Fruit fly (Drosophila melanogaster): ENCODE data around the gene Irp-1A.
A peak's percentile ranks its signal among the peaks of the same experiment; 100 is the strongest.

Gene Irp-1A

dm6 chr3R:22740930-22741329 lies 16.5 kb upstream of the Irp-1A start, which contains the start of the genes Dcr-1 and CG6985 (continued):
- TF ChIP-seq vnd (GFP tag; IDR thresholded peaks at IDR 0.05; ENCODE audit: partially characterized antibody) = peak; percentile 29; the same call in 1 of the 3 replicates
- TF ChIP-seq CG9797 (GFP tag; optimal IDR thresholded peaks at IDR 0.05) = peak; percentile 43
- TF ChIP-seq Scr (GFP tag; IDR thresholded peaks at IDR 0.05; ENCODE audit: partially characterized antibody) = peak; percentile 32
- TF ChIP-seq Hand (GFP tag; optimal IDR thresholded peaks at IDR 0.05) = no peak
- TF ChIP-seq Fer3 (tag; optimal IDR thresholded peaks at IDR 0.05) = no peak
- peak; percentile 53 for TF ChIP-seq MESR4 (GFP tag; optimal IDR thresholded peaks at IDR 0.05)
- no peak for TF ChIP-seq CG11723 (GFP tag; optimal IDR thresholded peaks at IDR 0.05)
- TF ChIP-seq Opbp (GFP tag; IDR thresholded peaks at IDR 0.05; ENCODE audit: partially characterized antibody) = 0 out of 3 replicates have a peak, but pooled peaks have one; percentile 24

- no peak for TF ChIP-seq oc (tag; optimal IDR thresholded peaks at IDR 0.05)
Measured at dm6 chr3R:22733751-22734150, 9.4 kb upstream of the Irp-1A start, which contains the start of gene Takl2. TSS of gene Takl2 (minus strand) at chr3R:22733851.

dm6 chr3R:22732995-22733394 lies 8.6 kb upstream of the Irp-1A start:
- TF ChIP-seq Trl (optimal IDR thresholded peaks at IDR 0.05) = peak; percentile 58 to 66
- TF ChIP-seq Trl (GFP tag; optimal IDR thresholded peaks at IDR 0.05) = no peak
- TF ChIP-seq CG12236 (GFP tag; optimal IDR thresholded peaks at IDR 0.05) = no peak
- TF ChIP-seq sd (tag; optimal IDR thresholded peaks at IDR 0.05) = no peak
- TF ChIP-seq tna (GFP tag; IDR thresholded peaks at IDR 0.05; ENCODE audit: partially characterized antibody) = 0 out of 2 replicates have a peak, but pooled peaks have one; percentile 17
- peak; percentile 53 for TF ChIP-seq cg (GFP tag; optimal IDR thresholded peaks at IDR 0.05)
- TF ChIP-seq Usf (GFP tag; optimal IDR thresholded peaks at IDR 0.05) = no peak
- TF ChIP-seq CG2712 (tag; optimal IDR thresholded peaks at IDR 0.05) = no peak

dm6 chr3R:22727857-22728256 lies 3.5 kb upstream of the Irp-1A start:
- TF ChIP-seq Xrp1 (GFP tag; IDR thresholded peaks at IDR 0.05) (peak; percentile 61; the same call in 1 of the 2 replicates), ara (GFP tag; IDR thresholded peaks at IDR 0.05) (peak; percentile 41; the same call in 1 of the 2 replicates), CG1603 (tag; optimal IDR thresholded peaks at IDR 0.05) (peak; percentile 30), D19A (tag; optimal IDR thresholded peaks at IDR 0.05) (peak; percentile 86), CG32772 (GFP tag; IDR thresholded peaks at IDR 0.05) (0 out of 2 replicates have a peak, but pooled peaks have one; percentile 7), lmd (GFP tag; IDR thresholded peaks at IDR 0.05) (peak; percentile 37), klu (GFP tag; IDR thresholded peaks at IDR 0.05) (peak; percentile 42; the same call in 1 of the 2 replicates), Pdp1 (GFP tag; optimal IDR thresholded peaks at IDR 0.05) (peak in 1 of 2 experiments; percentile 9), Rfx (GFP tag; IDR thresholded peaks at IDR 0.05) (peak; percentile 53), Ptx1 (GFP tag; IDR thresholded peaks at IDR 0.05) (peak; percentile 73), CG2120 (GFP tag; optimal IDR thresholded peaks at IDR 0.05) (peak; percentile 27), NFAT (GFP tag; IDR thresholded peaks at IDR 0.05) (0 out of 2 replicates have a peak, but pooled peaks have one; percentile 23), CG10274 (GFP tag; optimal IDR thresholded peaks at IDR 0.05) (no peak), Drgx (GFP tag; IDR thresholded peaks at IDR 0.05) (peak; percentile 74), ssp (GFP tag; IDR thresholded peaks at IDR 0.05) (peak; percentile 28; the same call in 1 of the 2 replicates), CG17359 (tag; optimal IDR thresholded peaks at IDR 0.05) (peak; percentile 13), prd (optimal IDR thresholded peaks at IDR 0.05) (no peak), prd (GFP tag; IDR thresholded peaks at IDR 0.05) (peak; percentile 32; the same call in 1 of the 3 replicates), tgo (GFP tag; IDR thresholded peaks at IDR 0.05) (peak; percentile 46; the same call in 1 of the 3 replicates), stc (GFP tag; IDR thresholded peaks at IDR 0.05) (peak; percentile 66), pan (optimal IDR thresholded peaks at IDR 0.05) (no peak), pan (GFP tag; optimal IDR thresholded peaks at IDR 0.05 in 1 of 2, IDR thresholded peaks at IDR 0.05 in 1 of 2) (peak in 1 of 2 experiments; percentile 75), Taf1 (GFP tag; IDR thresholded peaks at IDR 0.05) (no peak), CG14441 (GFP tag; IDR thresholded peaks at IDR 0.05) (peak; percentile 32; the same call in 1 of the 2 replicates), sd (tag; optimal IDR thresholded peaks at IDR 0.05) (peak; percentile 17), Sox100B (GFP tag; optimal IDR thresholded peaks at IDR 0.05) (no peak), Med (GFP tag) (peak; percentile 65), CG8089 (GFP tag; optimal IDR thresholded peaks at IDR 0.05) (no peak), PHDP (tag; optimal IDR thresholded peaks at IDR 0.05) (no peak), ttk (GFP tag; IDR thresholded peaks at IDR 0.05) (peak; percentile 45; the same call in 1 of the 2 replicates)
